Worm (Caenorhabditis elegans) whole organism, young adult: ENCODE results near the gene Y69A2AR.31.
A peak's percentile ranks its signal among the peaks of the same experiment; 100 is the strongest.

Source experiments
- B0019.2 ChIP-seq: fragments of 200-800 bp; sonication (Bioruptor generic); conservative IDR thresholded peaks from 2 replicates; pipeline ENCODE4 v1.3.6; 2022; ENCODE audit warnings: missing genetic modification reagents, missing genetic modification characterization, missing compliant biosample characterization
- D2030.7 ChIP-seq: fragments of 200-800 bp; sonication (Bioruptor generic); IDR thresholded peaks from 2 replicates; pipeline ENCODE4 v1.3.6; 2022; ENCODE audit warnings: missing genetic modification reagents, missing genetic modification characterization, missing compliant biosample characterization
- F52B5.7 ChIP-seq: sonication (generic microtip); optimal IDR thresholded peaks from 2 replicates; lab custom pipeline; 2016; ENCODE audit warnings: mild to moderate bottlenecking, missing genetic modification characterization, missing compliant biosample characterization
- F57A8.1 ChIP-seq: fragments of 200-800 bp; sonication (Bioruptor generic); optimal IDR thresholded peaks from 2 replicates; lab custom pipeline; 2018; ENCODE audit warnings: mild to moderate bottlenecking, missing genetic modification characterization, moderate library complexity, missing compliant biosample characterization
- Y53G8AR.9 ChIP-seq: fragments of 200-800 bp; sonication (Bioruptor generic); conservative IDR thresholded peaks from 2 replicates; pipeline ENCODE4 v1.3.6; 2022; ENCODE audit warnings: missing genetic modification reagents, missing genetic modification characterization, missing compliant biosample characterization
- Y67H2A.10 ChIP-seq: fragments of 200-800 bp; sonication (Bioruptor generic); conservative IDR thresholded peaks from 2 replicates; pipeline ENCODE4 v1.3.6; 2022; ENCODE audit warnings: missing genetic modification reagents, missing genetic modification characterization, missing compliant biosample characterization
- ZK185.1 ChIP-seq: sonication (generic microtip); optimal IDR thresholded peaks from 2 replicates; lab custom pipeline; 2016; ENCODE audit warnings: mild to moderate bottlenecking, missing genetic modification characterization, missing compliant biosample characterization; ENCODE audit not compliant: poor library complexity, severe bottlenecking
- atf-7 ChIP-seq: sonication (generic microtip); optimal IDR thresholded peaks from 2 replicates; lab custom pipeline; 2017; ENCODE audit warnings: mild to moderate bottlenecking, missing genetic modification characterization, missing compliant biosample characterization
- attf-3 ChIP-seq: fragments of 200-800 bp; sonication (Bioruptor generic); conservative IDR thresholded peaks from 2 replicates; pipeline ENCODE4 v1.3.6; 2022; ENCODE audit warnings: missing genetic modification reagents, missing genetic modification characterization, missing compliant biosample characterization
- attf-6 ChIP-seq: fragments of 200-800 bp; sonication (Bioruptor generic); IDR thresholded peaks from 2 replicates; pipeline ENCODE4 v1.3.6; 2022; ENCODE audit warnings: missing genetic modification reagents, missing genetic modification characterization, missing compliant biosample characterization
- bed-2 ChIP-seq: fragments of 200-800 bp; sonication (Bioruptor generic); IDR thresholded peaks from 2 replicates; pipeline ENCODE4 v1.3.6; 2022; ENCODE audit warnings: missing genetic modification reagents, missing genetic modification characterization, missing compliant biosample characterization
- ccch-3 ChIP-seq: fragments of 200-800 bp; sonication (Bioruptor generic); optimal IDR thresholded peaks from 2 replicates; lab custom pipeline; 2018; ENCODE audit warnings: mild to moderate bottlenecking, missing genetic modification characterization, missing compliant biosample characterization
- cebp-1 ChIP-seq, 2 experiments: fragments of 200-800 bp in 1 of 2; sonication (Bioruptor generic) in 1 of 2; sonication (generic microtip) in 1 of 2; IDR thresholded peaks in 1 of 2; optimal IDR thresholded peaks in 1 of 2; 2 replicates each; pipeline versions ENCODE4 v1.3.6 to Lab custom; 2017 to 2022; ENCODE audit warnings: missing compliant biosample characterization in 2 of 2, missing genetic modification characterization in 2 of 2, mild to moderate bottlenecking in 1 of 2, missing genetic modification reagents in 1 of 2, moderate library complexity in 1 of 2
- ceh-40 ChIP-seq: fragments of 200-800 bp; sonication (Bioruptor generic); IDR thresholded peaks from 2 replicates; pipeline ENCODE4 v1.3.6; 2022; ENCODE audit warnings: missing genetic modification characterization, missing compliant biosample characterization
- chd-7 ChIP-seq: sonication (generic microtip); optimal IDR thresholded peaks from 2 replicates; lab custom pipeline; 2016; ENCODE audit warnings: mild to moderate bottlenecking, missing genetic modification characterization, moderate library complexity, missing compliant biosample characterization
- die-1 ChIP-seq: sonication (generic microtip); optimal IDR thresholded peaks from 2 replicates; lab custom pipeline; 2016; ENCODE audit warnings: missing genotype, mild to moderate bottlenecking, missing genetic modification characterization, missing compliant biosample characterization
- dpff-1 ChIP-seq: sonication (generic microtip); optimal IDR thresholded peaks from 2 replicates; lab custom pipeline; 2017; ENCODE audit warnings: mild to moderate bottlenecking, missing genetic modification characterization, missing compliant biosample characterization
- efl-1 ChIP-seq: fragments of 150-350 bp; optimal IDR thresholded peaks from 2 replicates; lab custom pipeline; 2014; ENCODE audit warnings: missing biosample characterization, missing genetic modification reagents, missing genetic modification characterization
- hrde-1 ChIP-seq: sonication (generic microtip); optimal IDR thresholded peaks from 2 replicates; lab custom pipeline; 2016; ENCODE audit warnings: missing genetic modification characterization, mild to moderate bottlenecking, missing compliant biosample characterization, moderate library complexity, missing genotype, missing genetic modification reagents, borderline replicate concordance
- let-526 ChIP-seq: fragments of 200-800 bp; sonication (Bioruptor generic); IDR thresholded peaks from 2 replicates; pipeline ENCODE4 v1.3.6; 2022; ENCODE audit warnings: missing genetic modification reagents, missing genetic modification characterization, missing compliant biosample characterization
- lin-35 ChIP-seq, 3 experiments: fragments of 150-350 bp in 2 of 3; sonication (generic microtip) in 1 of 3; optimal IDR thresholded peaks; 2 replicates each; lab custom pipeline; 2014 to 2018; ENCODE audit warnings: missing biosample characterization in 3 of 3, missing genetic modification characterization in 3 of 3, missing genetic modification reagents in 3 of 3
- lin-54 ChIP-seq: fragments of 200-800 bp; sonication (Bioruptor generic); optimal IDR thresholded peaks from 2 replicates; lab custom pipeline; 2018; ENCODE audit warnings: mild to moderate bottlenecking, missing genetic modification characterization, missing compliant biosample characterization
- lsl-1 ChIP-seq: fragments of 200-800 bp; sonication (Bioruptor generic); optimal IDR thresholded peaks from 2 replicates; lab custom pipeline; 2018; ENCODE audit warnings: mild to moderate bottlenecking, missing genetic modification characterization, moderate library complexity, missing compliant biosample characterization
- madf-6 ChIP-seq: fragments of 200-800 bp; sonication (Bioruptor generic); IDR thresholded peaks from 2 replicates; pipeline ENCODE4 v1.3.6; 2022; ENCODE audit warnings: missing genetic modification reagents, missing genetic modification characterization, missing compliant biosample characterization
- madf-8 ChIP-seq: fragments of 200-800 bp; sonication (Bioruptor generic); conservative IDR thresholded peaks from 2 replicates; pipeline ENCODE4 v1.3.6; 2022; ENCODE audit warnings: missing genetic modification reagents, missing genetic modification characterization, missing compliant biosample characterization
- mcd-1 ChIP-seq: fragments of 200-800 bp; sonication (Bioruptor generic); IDR thresholded peaks from 2 replicates; pipeline ENCODE4 v1.3.6; 2022; ENCODE audit warnings: missing genetic modification reagents, missing genetic modification characterization, missing compliant biosample characterization
- mes-4 ChIP-seq: sonication (generic microtip); optimal IDR thresholded peaks from 2 replicates; lab custom pipeline; 2016; ENCODE audit warnings: missing genotype, missing genetic modification characterization, missing compliant biosample characterization
- rcor-1 ChIP-seq: fragments of 200-800 bp; sonication (Bioruptor generic); IDR thresholded peaks from 2 replicates; pipeline ENCODE4 v1.3.6; 2022; ENCODE audit warnings: missing genetic modification reagents, missing genetic modification characterization, missing compliant biosample characterization
- rpc-1 ChIP-seq, 2 experiments: fragments of 150-350 bp in 1 of 2; sonication (generic microtip) in 1 of 2; optimal IDR thresholded peaks; 2 replicates each; lab custom pipeline; 2014 to 2018; ENCODE audit warnings: missing biosample characterization in 1 of 2, missing genetic modification characterization in 1 of 2, missing genetic modification reagents in 1 of 2, missing genotype in 1 of 2
- snpc-1.3 ChIP-seq: sonication (generic microtip); optimal IDR thresholded peaks from 2 replicates; lab custom pipeline; 2017; ENCODE audit warnings: missing genetic modification characterization, mild to moderate bottlenecking, missing compliant biosample characterization, antibody characterized with exemption, moderate library complexity, missing genotype, missing genetic modification reagents; ENCODE audit not compliant: insufficient read depth
- snpc-3.4 ChIP-seq: sonication (generic microtip); optimal IDR thresholded peaks from 2 replicates; lab custom pipeline; 2017; ENCODE audit warnings: missing genetic modification characterization, mild to moderate bottlenecking, missing compliant biosample characterization, antibody characterized with exemption, moderate library complexity, missing genotype, missing genetic modification reagents
- sptf-2 ChIP-seq: fragments of 200-800 bp; sonication (Bioruptor generic); optimal IDR thresholded peaks from 2 replicates; lab custom pipeline; 2018; ENCODE audit warnings: mild to moderate bottlenecking, missing genetic modification characterization, missing compliant biosample characterization
- tbp1 ChIP-seq: fragments of 200-800 bp; sonication (Bioruptor generic); optimal IDR thresholded peaks from 2 replicates; lab custom pipeline; 2018; ENCODE audit warnings: mild to moderate bottlenecking, missing genetic modification characterization, missing compliant biosample characterization
- zfh-2 ChIP-seq: fragments of 200-800 bp; sonication (Bioruptor generic); conservative IDR thresholded peaks from 2 replicates; pipeline ENCODE4 v1.3.6; 2022; ENCODE audit warnings: missing genetic modification reagents, missing genetic modification characterization, missing compliant biosample characterization
- zim-3 ChIP-seq: sonication (generic microtip); optimal IDR thresholded peaks from 2 replicates; lab custom pipeline; 2017; ENCODE audit warnings: mild to moderate bottlenecking, missing genetic modification characterization, moderate library complexity, missing compliant biosample characterization
- ztf-6 ChIP-seq: fragments of 200-800 bp; sonication (Bioruptor generic); IDR thresholded peaks from 2 replicates; pipeline ENCODE4 v1.3.6; 2022; ENCODE audit warnings: missing genetic modification reagents, missing genetic modification characterization, missing compliant biosample characterization

The Y69A2AR.31 gene

ce11 chrIV:2670664-2671063 lies 6.9 kb upstream of the Y69A2AR.31 start:
- peak; percentile 52 for TF ChIP-seq lin-54 (GFP tag; lab: Kevin White, UChicago)
- peak; percentile 93 for TF ChIP-seq attf-3
- TF ChIP-seq hrde-1 (tag; lab: Kevin White, UChicago): no peak
- TF ChIP-seq atf-7 (tag; lab: Kevin White, UChicago): no peak
- TF ChIP-seq efl-1 (GFP tag; lab: Kevin White, UChicago): peak; percentile 6
- TF ChIP-seq lin-35 (GFP tag; optimal IDR thresholded peaks at IDR 0.05; lab: Kevin White, UChicago): peak in 1 of 3 experiments; percentile 40
- TF ChIP-seq, all 124 proteins: peak for 4

ce11 chrIV:2668152-2668551 lies 4.3 kb upstream of the Y69A2AR.31 start:
- TF ChIP-seq lin-54 (GFP tag; lab: Kevin White, UChicago) (peak; percentile 14), attf-3 (peak; percentile 87), madf-6 (GFP tag; lab: Robert Waterston, UW) (0 out of 2 replicates have a peak, but pooled peaks have one; percentile 14)

ce11 chrIV:2666586-2667100 lies 2.8 kb upstream of the Y69A2AR.31 start, which contains the start of gene Y69A2AR.1:
Gene Y69A2AR.1 (plus strand): TSS chrIV:2667050.
- TF ChIP-seq B0019.2 (GFP tag; lab: Robert Waterston, UW) (no peak), sptf-2 (GFP tag; lab: Kevin White, UChicago) (no peak), cebp-1 (GFP tag; IDR thresholded peaks at IDR 0.05; lab: Robert Waterston, UW) (no peak), cebp-1 (tag; optimal IDR thresholded peaks at IDR 0.05; lab: Kevin White, UChicago) (no peak), attf-3 (0 out of 2 replicates have a peak, but pooled peaks have one; percentile 24), rpc-1 (optimal IDR thresholded peaks at IDR 0.05; lab: Kevin White, UChicago) (no peak), rpc-1 (tag; optimal IDR thresholded peaks at IDR 0.05; lab: Kevin White, UChicago) (no peak), ztf-6 (GFP tag; lab: Robert Waterston, UW) (no peak), ccch-3 (GFP tag; lab: Kevin White, UChicago) (no peak), ZK185.1 (tag; lab: Kevin White, UChicago) (no peak), lsl-1 (GFP tag; lab: Kevin White, UChicago) (peak; percentile 44), Y53G8AR.9 (GFP tag; lab: Robert Waterston, UW) (no peak), bed-2 (GFP tag; lab: Robert Waterston, UW) (no peak), snpc-3.4 (tag; lab: Kevin White, UChicago) (no peak), madf-8 (GFP tag; lab: Robert Waterston, UW) (no peak), D2030.7 (GFP tag; lab: Robert Waterston, UW) (0 out of 2 replicates have a peak, but pooled peaks have one; percentile 13), die-1 (no peak)

ce11 chrIV:2666127-2666526 lies 2.3 kb upstream of the Y69A2AR.31 start:
- TF ChIP-seq mcd-1 (GFP tag; lab: Robert Waterston, UW) (peak; percentile 79), snpc-1.3 (tag; lab: Kevin White, UChicago) (no peak), hrde-1 (tag; lab: Kevin White, UChicago) (no peak), F52B5.7 (tag; lab: Kevin White, UChicago) (no peak), dpff-1 (tag; lab: Kevin White, UChicago) (no peak), F57A8.1 (GFP tag; lab: Kevin White, UChicago) (no peak), attf-3 (peak; percentile 21; the same call in 1 of the 2 replicates), attf-6 (GFP tag; lab: Robert Waterston, UW) (no peak)

ce11 chrIV:2665388-2665978 lies 1.7 kb upstream of the Y69A2AR.31 start:
- peak; percentile 32; the same call in 1 of the 2 replicates for TF ChIP-seq rcor-1
- no peak for TF ChIP-seq zfh-2 (GFP tag; lab: Robert Waterston, UW)
- TF ChIP-seq ccch-3 (GFP tag; lab: Kevin White, UChicago): no peak
- TF ChIP-seq mcd-1 (GFP tag; lab: Robert Waterston, UW): peak; percentile 38; the same call in 1 of the 2 replicates
- TF ChIP-seq die-1: peak; percentile 65
- no peak for TF ChIP-seq cebp-1 (GFP tag; IDR thresholded peaks at IDR 0.05; lab: Robert Waterston, UW)
- TF ChIP-seq cebp-1 (tag; optimal IDR thresholded peaks at IDR 0.05; lab: Kevin White, UChicago): peak; percentile 10
- peak; percentile 91 for TF ChIP-seq tbp1 (GFP tag; lab: Kevin White, UChicago)
- peak; percentile 33; the same call in 1 of the 2 replicates for TF ChIP-seq madf-6 (GFP tag; lab: Robert Waterston, UW)
- 0 out of 2 replicates have a peak, but pooled peaks have one; percentile 55 for TF ChIP-seq let-526 (GFP tag; lab: Robert Waterston, UW)
- TF ChIP-seq chd-7 (tag; lab: Kevin White, UChicago): peak; percentile 44
- TF ChIP-seq ceh-40: 0 out of 2 replicates have a peak, but pooled peaks have one; percentile 46
- TF ChIP-seq Y67H2A.10 (GFP tag; lab: Robert Waterston, UW): no peak
- TF ChIP-seq mes-4 (tag; lab: Kevin White, UChicago): peak; percentile 19
- peak; percentile 51 for TF ChIP-seq lin-54 (GFP tag; lab: Kevin White, UChicago)
- TF ChIP-seq zim-3 (tag; lab: Kevin White, UChicago): peak; percentile 22
